Fruit fly (Drosophila melanogaster) S2 (cell line): ENCODE measurements around the gene CG11373.

Experiments
- CG8478 ChIP-seq: fragments of >200 bp; optimal IDR thresholded peaks from 2 replicates; lab custom pipeline; 2018
- CTCF ChIP-seq, 2 experiments: fragments of >200 bp; optimal IDR thresholded peaks; 2 replicates each; lab custom pipeline; 2018

DNA sequence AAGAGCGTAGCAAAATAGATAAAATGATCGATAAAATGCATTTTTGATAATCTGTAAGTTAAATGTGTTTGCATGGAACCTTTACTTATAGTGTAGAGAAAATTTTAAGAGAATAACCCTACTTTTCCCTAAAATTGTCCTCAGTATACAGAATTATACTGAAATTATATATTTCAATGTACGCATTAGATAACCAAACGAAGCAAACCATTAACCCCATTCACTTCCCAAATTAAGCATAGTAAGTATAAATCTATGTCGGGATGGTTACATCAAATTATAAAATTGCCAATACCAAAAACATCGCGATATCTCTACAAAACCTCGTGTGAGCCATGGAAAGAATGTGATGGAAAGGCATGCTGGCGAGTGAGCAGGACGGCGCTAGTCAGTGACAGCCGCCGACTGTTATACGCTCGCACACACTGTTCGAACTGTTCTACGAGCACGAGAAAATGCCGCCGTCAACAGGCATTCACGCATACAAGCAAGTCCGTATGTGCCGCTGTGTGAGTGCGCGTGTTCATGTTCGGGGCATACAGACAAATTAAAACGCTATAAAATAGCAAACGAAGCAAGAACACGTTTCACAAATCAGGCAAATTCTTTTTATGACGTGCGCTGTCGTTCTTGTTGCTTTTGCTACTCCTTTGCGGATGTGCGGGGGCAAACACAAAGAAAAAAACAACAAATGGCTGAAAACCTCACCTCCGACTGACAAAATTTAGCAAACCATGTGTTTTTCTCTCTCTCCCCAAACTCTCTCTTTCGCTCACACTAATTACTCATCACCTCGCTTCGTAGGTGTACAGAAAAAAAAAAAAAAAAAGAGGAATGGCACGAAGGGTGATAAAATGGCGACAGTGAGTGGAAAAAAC, 46.6 kb upstream of the CG11373 start:
- TF ChIP-seq CG8478 (lab: Kevin White, UChicago) (no peak), CTCF (optimal IDR thresholded peaks at IDR 0.05; lab: Kevin White, UChicago) (no peak)
